Fruit fly (Drosophila melanogaster) whole organism, embryonic: ENCODE measurements around the gene m-cup.
A peak's percentile ranks its signal among the peaks of the same experiment; 100 is the strongest.

Source experiments
- Adf1 ChIP-seq: fragments of 200-800 bp; sonication (Bioruptor generic); IDR thresholded peaks from 2 replicates; pipeline ENCODE4 v1.3.6; 2022; ENCODE audit warnings: missing biosample characterization, missing genetic modification characterization
- Bgb ChIP-seq: fragments of 200-800 bp; sonication (Bioruptor generic); IDR thresholded peaks from 2 replicates; pipeline ENCODE4 v1.3.6; 2022; ENCODE audit warnings: missing biosample characterization, missing genetic modification characterization; ENCODE audit not compliant: partially characterized antibody
- CG1024 ChIP-seq: fragments of 200-800 bp; sonication (Bioruptor generic); IDR thresholded peaks from 2 replicates; pipeline ENCODE4 v1.3.6; 2022; ENCODE audit warnings: missing biosample characterization, missing genetic modification characterization
- CG10321 ChIP-seq: fragments of 200-800 bp; sonication (Bioruptor generic); IDR thresholded peaks from 2 replicates; pipeline ENCODE4 v1.3.6; 2022; ENCODE audit warnings: missing biosample characterization, missing genetic modification characterization
- CG11085 ChIP-seq: fragments of 200-800 bp; sonication (Bioruptor generic); IDR thresholded peaks from 2 replicates; pipeline ENCODE4 v1.3.6; 2022; ENCODE audit warnings: missing biosample characterization, missing genetic modification characterization
- CG12071 ChIP-seq: fragments of 200-800 bp; sonication (Bioruptor generic); optimal IDR thresholded peaks from 3 replicates; lab custom pipeline; 2018; ENCODE audit warnings: missing biosample characterization, mild to moderate bottlenecking, missing genetic modification characterization
- CG15269 ChIP-seq: fragments of 200-800 bp; sonication (Bioruptor generic); optimal IDR thresholded peaks from 2 replicates; lab custom pipeline; 2018; ENCODE audit warnings: missing biosample characterization, mild to moderate bottlenecking, missing genetic modification characterization, moderate library complexity
- CG18476 ChIP-seq: fragments of 200-800 bp; sonication (Bioruptor generic); optimal IDR thresholded peaks from 2 replicates; lab custom pipeline; 2016; ENCODE audit warnings: missing biosample characterization, mild to moderate bottlenecking, missing genetic modification characterization
- CG30403 ChIP-seq: fragments of 200-800 bp; sonication (Bioruptor generic); optimal IDR thresholded peaks from 3 replicates; lab custom pipeline; 2016; ENCODE audit warnings: missing biosample characterization, missing genetic modification characterization
- CG34224 ChIP-seq: fragments of 200-800 bp; sonication (Bioruptor generic); IDR thresholded peaks from 3 replicates; pipeline ENCODE4 v1.3.6; 2022; ENCODE audit warnings: missing biosample characterization, missing genetic modification characterization; ENCODE audit not compliant: partially characterized antibody
- CG42726 ChIP-seq: fragments of 200-800 bp; sonication (Bioruptor generic); IDR thresholded peaks from 2 replicates; pipeline ENCODE4 v1.3.6; 2022; ENCODE audit warnings: missing biosample characterization, missing genetic modification characterization; ENCODE audit not compliant: partially characterized antibody
- CG6854 ChIP-seq: fragments of 200-800 bp; sonication (Bioruptor generic); optimal IDR thresholded peaks from 3 replicates; lab custom pipeline; 2017; ENCODE audit warnings: missing biosample characterization, mild to moderate bottlenecking, missing genetic modification characterization
- CG8359 ChIP-seq: fragments of 200-800 bp; sonication (Bioruptor generic); optimal IDR thresholded peaks from 2 replicates; lab custom pipeline; 2017; ENCODE audit warnings: missing biosample characterization, mild to moderate bottlenecking, missing genetic modification characterization, borderline replicate concordance
- CG9876 ChIP-seq: fragments of 200-800 bp; sonication (Bioruptor generic); optimal IDR thresholded peaks from 2 replicates; lab custom pipeline; 2016; ENCODE audit warnings: missing biosample characterization, missing genetic modification characterization
- Dek ChIP-seq: fragments of 200-800 bp; sonication (Bioruptor generic); optimal IDR thresholded peaks from 3 replicates; lab custom pipeline; 2019; ENCODE audit warnings: missing biosample characterization, mild to moderate bottlenecking, missing genetic modification characterization, moderate library complexity
- MBD-R2 ChIP-seq: fragments of 200-800 bp; sonication (Bioruptor generic); IDR thresholded peaks from 2 replicates; pipeline ENCODE4 v1.3.6; 2022; ENCODE audit warnings: missing biosample characterization, missing genetic modification characterization
- Mes4 ChIP-seq: fragments of 200-800 bp; sonication (Bioruptor generic); optimal IDR thresholded peaks from 2 replicates; lab custom pipeline; 2016; ENCODE audit warnings: missing biosample characterization, missing genetic modification characterization
- Myb ChIP-seq: fragments of 200-800 bp; sonication (Bioruptor generic); optimal IDR thresholded peaks from 2 replicates; lab custom pipeline; 2016; ENCODE audit warnings: missing biosample characterization, missing genetic modification characterization
- Nf-YC ChIP-seq: fragments of 200-800 bp; optimal IDR thresholded peaks from 3 replicates; lab custom pipeline; 2019; ENCODE audit warnings: missing biosample characterization, mild to moderate bottlenecking, missing genetic modification characterization, moderate library complexity
- NfI ChIP-seq: fragments of 200-800 bp; sonication (Bioruptor generic); optimal IDR thresholded peaks from 3 replicates; lab custom pipeline; 2018; ENCODE audit warnings: missing biosample characterization, mild to moderate bottlenecking, missing genetic modification characterization, moderate library complexity
- Stat92E ChIP-seq, 3 experiments: fragments of >200 bp in 2 of 3; fragments of 200-800 bp in 1 of 3; sonication (Bioruptor generic) in 1 of 3; optimal IDR thresholded peaks; 2 replicates each; lab custom pipeline; 2017 to 2019; ENCODE audit warnings: missing biosample characterization in 3 of 3, missing genetic modification characterization in 3 of 3, mild to moderate bottlenecking in 1 of 3, moderate library complexity in 1 of 3
- Trl ChIP-seq, 3 experiments: fragments of >200 bp in 2 of 3; fragments of 200-800 bp in 1 of 3; sonication (Bioruptor generic) in 1 of 3; optimal IDR thresholded peaks; 2 replicates in 1 of 3; 3 replicates in 2 of 3; lab custom pipeline; 2016 to 2017; ENCODE audit warnings: missing biosample characterization in 1 of 3, missing genetic modification characterization in 1 of 3
- chn ChIP-seq: fragments of 200-800 bp; sonication (Bioruptor generic); optimal IDR thresholded peaks from 2 replicates; lab custom pipeline; 2016; ENCODE audit warnings: missing biosample characterization, missing genetic modification characterization
- fu2 ChIP-seq: fragments of 200-800 bp; sonication (Bioruptor generic); optimal IDR thresholded peaks from 2 replicates; lab custom pipeline; 2016; ENCODE audit warnings: missing biosample characterization, missing genetic modification characterization
- h ChIP-seq: fragments of >200 bp; optimal IDR thresholded peaks from 2 replicates; lab custom pipeline; 2017
- hbn ChIP-seq: fragments of 200-800 bp; sonication (Bioruptor generic); IDR thresholded peaks from 2 replicates; pipeline ENCODE4 v1.3.6; 2022; ENCODE audit warnings: missing biosample characterization, missing genetic modification characterization; ENCODE audit not compliant: partially characterized antibody
- knrl ChIP-seq: fragments of 200-800 bp; sonication (Bioruptor generic); IDR thresholded peaks from 3 replicates; pipeline ENCODE4 v1.3.6; 2022; ENCODE audit warnings: missing biosample characterization, missing genetic modification characterization; ENCODE audit not compliant: partially characterized antibody
- lab ChIP-seq: fragments of 200-800 bp; sonication (Bioruptor generic); optimal IDR thresholded peaks from 3 replicates; lab custom pipeline; 2017; ENCODE audit warnings: missing biosample characterization, missing genetic modification characterization, mild to moderate bottlenecking, moderate library complexity, missing genetic modification reagents
- lilli ChIP-seq: fragments of 200-800 bp; sonication (Bioruptor generic); optimal IDR thresholded peaks from 3 replicates; lab custom pipeline; 2016; ENCODE audit warnings: missing biosample characterization, missing genetic modification characterization
- oc ChIP-seq: fragments of 200-800 bp; sonication (Bioruptor generic); optimal IDR thresholded peaks from 2 replicates; lab custom pipeline; 2018; ENCODE audit warnings: missing biosample characterization, mild to moderate bottlenecking, missing genetic modification characterization, moderate library complexity
- otp ChIP-seq: fragments of 200-800 bp; sonication (Bioruptor generic); IDR thresholded peaks from 3 replicates; pipeline ENCODE4, ENCODE4 v1.3.6; 2022; ENCODE audit warnings: missing biosample characterization, missing genetic modification characterization
- pfk ChIP-seq: fragments of 200-800 bp; sonication (Bioruptor generic); optimal IDR thresholded peaks from 2 replicates; lab custom pipeline; 2018; ENCODE audit warnings: missing biosample characterization, mild to moderate bottlenecking, missing genetic modification characterization, moderate library complexity
- prd ChIP-seq, 3 experiments: fragments of >200 bp in 2 of 3; fragments of 200-800 bp in 1 of 3; sonication (Bioruptor generic) in 1 of 3; optimal IDR thresholded peaks in 2 of 3; IDR thresholded peaks in 1 of 3; 2 replicates in 2 of 3; 3 replicates in 1 of 3; pipeline versions ENCODE4 v1.3.6 to Lab custom; 2017 to 2022; ENCODE audit warnings: missing biosample characterization in 1 of 3, missing genetic modification characterization in 1 of 3
- psq ChIP-seq: fragments of 200-800 bp; sonication (Bioruptor generic); optimal IDR thresholded peaks from 2 replicates; lab custom pipeline; 2017; ENCODE audit warnings: missing biosample characterization, missing genetic modification characterization
- sc ChIP-seq, 3 experiments: fragments of >200 bp in 2 of 3; fragments of 200-800 bp in 1 of 3; sonication (Bioruptor generic) in 1 of 3; optimal IDR thresholded peaks; 2 replicates in 2 of 3; 3 replicates in 1 of 3; lab custom pipeline; 2017; ENCODE audit warnings: mild to moderate bottlenecking in 1 of 3, missing biosample characterization in 1 of 3, missing genetic modification characterization in 1 of 3, missing genetic modification reagents in 1 of 3
- sob ChIP-seq: fragments of 200-800 bp; sonication (Bioruptor generic); IDR thresholded peaks from 2 replicates; pipeline ENCODE4 v1.3.6; 2022; ENCODE audit warnings: missing biosample characterization, missing genetic modification characterization
- tap ChIP-seq: fragments of 200-800 bp; optimal IDR thresholded peaks from 3 replicates; lab custom pipeline; 2019; ENCODE audit warnings: missing biosample characterization, mild to moderate bottlenecking, missing genetic modification characterization, moderate library complexity
- trh ChIP-seq: fragments of 200-800 bp; sonication (Bioruptor generic); optimal IDR thresholded peaks from 2 replicates; lab custom pipeline; 2016; ENCODE audit warnings: missing biosample characterization, missing genetic modification characterization

m-cup gene

DNA sequence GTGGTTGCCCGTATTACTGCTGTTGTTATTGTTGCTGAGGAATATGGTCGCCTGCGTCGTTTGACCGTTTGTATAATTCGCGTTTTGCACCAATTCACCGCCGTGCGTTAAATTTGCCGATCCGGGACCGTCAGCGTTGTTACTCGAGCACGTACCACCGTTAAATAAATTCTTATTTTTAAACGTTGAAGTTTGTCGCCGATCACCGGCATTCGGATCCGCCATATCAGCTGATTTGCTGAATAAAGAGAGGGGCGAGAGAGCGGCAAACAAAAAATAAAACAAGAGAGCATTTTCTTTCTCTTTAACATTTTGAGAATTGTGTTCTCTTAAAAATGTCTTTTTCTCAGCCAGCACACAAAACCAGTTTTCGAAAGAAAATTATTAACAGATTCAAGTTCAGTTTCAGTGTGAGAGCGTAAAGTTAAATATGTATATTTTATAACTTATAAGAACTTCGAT is 30.3 kb downstream of the m-cup start (continued):
- TF ChIP-seq trh (no peak), Trl (optimal IDR thresholded peaks at IDR 0.05; lab: Kevin White, UChicago) (peak; percentile 90 to 91), Trl (GFP tag; optimal IDR thresholded peaks at IDR 0.05; lab: Kevin White, UChicago) (no peak), CG9876 (GFP tag; lab: Kevin White, UChicago) (no peak), CG18476 (no peak), psq (GFP tag; lab: Kevin White, UChicago) (no peak), Bgb (GFP tag; lab: Robert Waterston, UW) (peak; percentile 48; the same call in 1 of the 2 replicates), lilli (no peak), Nf-YC (tag; lab: Kevin White, UChicago) (no peak), fu2 (GFP tag; lab: Kevin White, UChicago) (no peak), hbn (peak; percentile 48; the same call in 1 of the 2 replicates), CG12071 (GFP tag; lab: Kevin White, UChicago) (no peak), CG8359 (GFP tag; lab: Kevin White, UChicago) (peak; percentile 7), CG34224 (GFP tag; lab: Robert Waterston, UW) (peak; percentile 49), CG10321 (GFP tag; lab: Robert Waterston, UW) (no peak), prd (optimal IDR thresholded peaks at IDR 0.05; lab: Kevin White, UChicago) (no peak), prd (GFP tag; IDR thresholded peaks at IDR 0.05; lab: Robert Waterston, UW) (no peak), h (lab: Kevin White, UChicago) (no peak), CG15269 (tag; lab: Kevin White, UChicago) (no peak), Mes4 (GFP tag; lab: Kevin White, UChicago) (no peak), MBD-R2 (GFP tag; lab: Robert Waterston, UW) (peak; percentile 29; the same call in 1 of the 2 replicates), otp (GFP tag; lab: Robert Waterston, UW) (no peak), Dek (no peak), Myb (GFP tag; lab: Kevin White, UChicago) (peak; percentile 41), pfk (GFP tag; lab: Kevin White, UChicago) (no peak), chn (GFP tag; lab: Kevin White, UChicago) (no peak), oc (no peak), sc (optimal IDR thresholded peaks at IDR 0.05; lab: Kevin White, UChicago) (no peak), sc (GFP tag; optimal IDR thresholded peaks at IDR 0.05; lab: Kevin White, UChicago) (no peak), CG42726 (no peak), CG11085 (GFP tag; lab: Robert Waterston, UW) (0 out of 2 replicates have a peak, but pooled peaks have one; percentile 22), Adf1 (GFP tag; lab: Robert Waterston, UW) (peak; percentile 22; the same call in 1 of the 2 replicates), sob (0 out of 2 replicates have a peak, but pooled peaks have one; percentile 13), CG6854 (GFP tag; lab: Kevin White, UChicago) (peak; percentile 11), NfI (GFP tag; lab: Kevin White, UChicago) (no peak), Stat92E (GFP tag; optimal IDR thresholded peaks at IDR 0.05; lab: Kevin White, UChicago) (no peak), lab (GFP tag; lab: Kevin White, UChicago) (peak; percentile 36), CG1024 (GFP tag; lab: Robert Waterston, UW) (no peak), knrl (GFP tag; lab: Robert Waterston, UW) (no peak), CG30403 (GFP tag; lab: Kevin White, UChicago) (no peak), tap (no peak)
